Worm (Caenorhabditis elegans) whole organism, young adult: ENCODE results near the gene M106.7.

Source experiments
- B0019.2 ChIP-seq: fragments of 200-800 bp; sonication (Bioruptor generic); conservative IDR thresholded peaks from 2 replicates; pipeline ENCODE4 v1.3.6; 2022; ENCODE audit warnings: missing genetic modification reagents, missing genetic modification characterization, missing compliant biosample characterization
- B0035.1 ChIP-seq: sonication (generic microtip); optimal IDR thresholded peaks from 2 replicates; lab custom pipeline; 2016; ENCODE audit warnings: missing genetic modification characterization, mild to moderate bottlenecking, missing compliant biosample characterization, missing genotype, missing genetic modification reagents
- D2030.7 ChIP-seq: fragments of 200-800 bp; sonication (Bioruptor generic); IDR thresholded peaks from 2 replicates; pipeline ENCODE4 v1.3.6; 2022; ENCODE audit warnings: missing genetic modification reagents, missing genetic modification characterization, missing compliant biosample characterization
- K11D2.4 ChIP-seq: fragments of 200-800 bp; sonication (Bioruptor generic); IDR thresholded peaks from 2 replicates; pipeline ENCODE4 v1.3.6; 2022; ENCODE audit warnings: missing genetic modification reagents, missing genetic modification characterization, missing compliant biosample characterization
- T07F8.4 ChIP-seq: sonication (generic microtip); optimal IDR thresholded peaks from 2 replicates; lab custom pipeline; 2016; ENCODE audit warnings: mild to moderate bottlenecking, missing genetic modification characterization, moderate library complexity, missing compliant biosample characterization
- Y53F4B.3 ChIP-seq: fragments of 200-800 bp; sonication (Bioruptor generic); IDR thresholded peaks from 2 replicates; pipeline ENCODE4 v1.3.6; 2022; ENCODE audit warnings: missing genetic modification reagents, missing genetic modification characterization, missing compliant biosample characterization
- Y53G8AR.9 ChIP-seq: fragments of 200-800 bp; sonication (Bioruptor generic); conservative IDR thresholded peaks from 2 replicates; pipeline ENCODE4 v1.3.6; 2022; ENCODE audit warnings: missing genetic modification reagents, missing genetic modification characterization, missing compliant biosample characterization
- Y67H2A.10 ChIP-seq: fragments of 200-800 bp; sonication (Bioruptor generic); conservative IDR thresholded peaks from 2 replicates; pipeline ENCODE4 v1.3.6; 2022; ENCODE audit warnings: missing genetic modification reagents, missing genetic modification characterization, missing compliant biosample characterization
- Y95B8A.8 ChIP-seq: fragments of 200-800 bp; sonication (Bioruptor generic); IDR thresholded peaks from 2 replicates; pipeline ENCODE4 v1.3.6; 2022; ENCODE audit warnings: missing genetic modification reagents, missing genetic modification characterization, missing compliant biosample characterization
- aptf-2 ChIP-seq: fragments of 200-800 bp; sonication (Bioruptor generic); conservative IDR thresholded peaks from 2 replicates; pipeline ENCODE4 v1.3.6; 2022; ENCODE audit warnings: missing genetic modification reagents, missing genetic modification characterization, missing compliant biosample characterization
- athp-1 ChIP-seq: sonication (generic microtip); optimal IDR thresholded peaks from 2 replicates; lab custom pipeline; 2017; ENCODE audit warnings: mild to moderate bottlenecking, missing genetic modification characterization, missing compliant biosample characterization
- attf-3 ChIP-seq: fragments of 200-800 bp; sonication (Bioruptor generic); conservative IDR thresholded peaks from 2 replicates; pipeline ENCODE4 v1.3.6; 2022; ENCODE audit warnings: missing genetic modification reagents, missing genetic modification characterization, missing compliant biosample characterization
- ccch-3 ChIP-seq: fragments of 200-800 bp; sonication (Bioruptor generic); optimal IDR thresholded peaks from 2 replicates; lab custom pipeline; 2018; ENCODE audit warnings: mild to moderate bottlenecking, missing genetic modification characterization, missing compliant biosample characterization
- cebp-1 ChIP-seq, 2 experiments: fragments of 200-800 bp in 1 of 2; sonication (Bioruptor generic) in 1 of 2; sonication (generic microtip) in 1 of 2; IDR thresholded peaks in 1 of 2; optimal IDR thresholded peaks in 1 of 2; 2 replicates each; pipeline versions ENCODE4 v1.3.6 to Lab custom; 2017 to 2022; ENCODE audit warnings: missing compliant biosample characterization in 2 of 2, missing genetic modification characterization in 2 of 2, mild to moderate bottlenecking in 1 of 2, missing genetic modification reagents in 1 of 2, moderate library complexity in 1 of 2
- ceh-100 ChIP-seq: fragments of 200-800 bp; sonication (Bioruptor generic); IDR thresholded peaks from 2 replicates; pipeline ENCODE4 v1.3.6; 2022; ENCODE audit warnings: missing genetic modification reagents, missing genetic modification characterization, missing compliant biosample characterization
- ceh-91 ChIP-seq: fragments of 200-800 bp; sonication (Bioruptor generic); IDR thresholded peaks from 2 replicates; pipeline ENCODE4 v1.3.6; 2022; ENCODE audit warnings: missing genetic modification reagents, missing genetic modification characterization, missing compliant biosample characterization
- chd-7 ChIP-seq: sonication (generic microtip); optimal IDR thresholded peaks from 2 replicates; lab custom pipeline; 2016; ENCODE audit warnings: mild to moderate bottlenecking, missing genetic modification characterization, moderate library complexity, missing compliant biosample characterization
- dpff-1 ChIP-seq: sonication (generic microtip); optimal IDR thresholded peaks from 2 replicates; lab custom pipeline; 2017; ENCODE audit warnings: mild to moderate bottlenecking, missing genetic modification characterization, missing compliant biosample characterization
- efl-1 ChIP-seq: fragments of 150-350 bp; optimal IDR thresholded peaks from 2 replicates; lab custom pipeline; 2014; ENCODE audit warnings: missing biosample characterization, missing genetic modification reagents, missing genetic modification characterization
- ekl-4 ChIP-seq: fragments of 200-800 bp; sonication (Bioruptor generic); IDR thresholded peaks from 2 replicates; pipeline ENCODE4 v1.3.6; 2022; ENCODE audit warnings: missing genetic modification reagents, missing genetic modification characterization, missing compliant biosample characterization
- him-1 ChIP-seq: sonication (generic microtip); optimal IDR thresholded peaks from 2 replicates; lab custom pipeline; 2016; ENCODE audit warnings: missing genotype, missing genetic modification reagents, missing genetic modification characterization, missing compliant biosample characterization
- hlh-26 ChIP-seq: fragments of 200-800 bp; sonication (Bioruptor generic); conservative IDR thresholded peaks from 2 replicates; pipeline ENCODE4 v1.3.6; 2022; ENCODE audit warnings: missing genetic modification reagents, missing genetic modification characterization, missing compliant biosample characterization
- hmg-1.2 ChIP-seq: fragments of 200-800 bp; sonication (Bioruptor generic); IDR thresholded peaks from 2 replicates; pipeline ENCODE4 v1.3.6; 2022; ENCODE audit warnings: missing genetic modification reagents, missing genetic modification characterization, missing compliant biosample characterization
- hsf-1 ChIP-seq: fragments of 200-800 bp; sonication (Bioruptor generic); IDR thresholded peaks from 2 replicates; pipeline ENCODE4 v1.3.6; 2022; ENCODE audit warnings: missing genetic modification reagents, missing genetic modification characterization, missing compliant biosample characterization
- let-526 ChIP-seq: fragments of 200-800 bp; sonication (Bioruptor generic); IDR thresholded peaks from 2 replicates; pipeline ENCODE4 v1.3.6; 2022; ENCODE audit warnings: missing genetic modification reagents, missing genetic modification characterization, missing compliant biosample characterization
- lin-54 ChIP-seq: fragments of 200-800 bp; sonication (Bioruptor generic); optimal IDR thresholded peaks from 2 replicates; lab custom pipeline; 2018; ENCODE audit warnings: mild to moderate bottlenecking, missing genetic modification characterization, missing compliant biosample characterization
- lsl-1 ChIP-seq: fragments of 200-800 bp; sonication (Bioruptor generic); optimal IDR thresholded peaks from 2 replicates; lab custom pipeline; 2018; ENCODE audit warnings: mild to moderate bottlenecking, missing genetic modification characterization, moderate library complexity, missing compliant biosample characterization
- madf-6 ChIP-seq: fragments of 200-800 bp; sonication (Bioruptor generic); IDR thresholded peaks from 2 replicates; pipeline ENCODE4 v1.3.6; 2022; ENCODE audit warnings: missing genetic modification reagents, missing genetic modification characterization, missing compliant biosample characterization
- madf-8 ChIP-seq: fragments of 200-800 bp; sonication (Bioruptor generic); conservative IDR thresholded peaks from 2 replicates; pipeline ENCODE4 v1.3.6; 2022; ENCODE audit warnings: missing genetic modification reagents, missing genetic modification characterization, missing compliant biosample characterization
- nfya-1 ChIP-seq: sonication (generic microtip); optimal IDR thresholded peaks from 2 replicates; lab custom pipeline; 2017; ENCODE audit warnings: antibody characterized with exemption, missing compliant biosample characterization, missing genetic modification characterization, borderline replicate concordance; ENCODE audit not compliant: insufficient read depth
- nfya-2 ChIP-seq: fragments of 200-800 bp; sonication (Bioruptor generic); IDR thresholded peaks from 2 replicates; pipeline ENCODE4 v1.3.6; 2022; ENCODE audit warnings: missing genetic modification reagents, missing genetic modification characterization, missing compliant biosample characterization
- nfyb-1 ChIP-seq: fragments of 200-800 bp; sonication (Bioruptor generic); IDR thresholded peaks from 2 replicates; pipeline ENCODE4 v1.3.6; 2022; ENCODE audit warnings: missing genetic modification reagents, missing genetic modification characterization, missing compliant biosample characterization
- nhr-27 ChIP-seq: fragments of 200-800 bp; sonication (Bioruptor generic); optimal IDR thresholded peaks from 2 replicates; lab custom pipeline; 2018; ENCODE audit warnings: mild to moderate bottlenecking, missing genetic modification characterization, moderate library complexity, missing compliant biosample characterization
- repo-1 ChIP-seq: sonication (generic microtip); optimal IDR thresholded peaks from 2 replicates; lab custom pipeline; 2017; ENCODE audit warnings: mild to moderate bottlenecking, missing genetic modification characterization, missing compliant biosample characterization
- sdz-38 ChIP-seq: sonication (generic microtip); optimal IDR thresholded peaks from 2 replicates; lab custom pipeline; 2016; ENCODE audit warnings: missing genotype, missing genetic modification characterization, missing compliant biosample characterization
- snpc-1.1 ChIP-seq: sonication (generic microtip); optimal IDR thresholded peaks from 2 replicates; lab custom pipeline; 2017; ENCODE audit warnings: missing genetic modification characterization, mild to moderate bottlenecking, missing compliant biosample characterization, antibody characterized with exemption, moderate library complexity, missing genotype, missing genetic modification reagents; ENCODE audit not compliant: insufficient read depth
- snpc-3.4 ChIP-seq: sonication (generic microtip); optimal IDR thresholded peaks from 2 replicates; lab custom pipeline; 2017; ENCODE audit warnings: missing genetic modification characterization, mild to moderate bottlenecking, missing compliant biosample characterization, antibody characterized with exemption, moderate library complexity, missing genotype, missing genetic modification reagents
- sptf-2 ChIP-seq: fragments of 200-800 bp; sonication (Bioruptor generic); optimal IDR thresholded peaks from 2 replicates; lab custom pipeline; 2018; ENCODE audit warnings: mild to moderate bottlenecking, missing genetic modification characterization, missing compliant biosample characterization
- tbp1 ChIP-seq: fragments of 200-800 bp; sonication (Bioruptor generic); optimal IDR thresholded peaks from 2 replicates; lab custom pipeline; 2018; ENCODE audit warnings: mild to moderate bottlenecking, missing genetic modification characterization, missing compliant biosample characterization
- unc-62 ChIP-seq: fragments of 150-350 bp; optimal IDR thresholded peaks from 2 replicates; lab custom pipeline; 2014; ENCODE audit warnings: missing biosample characterization, missing genetic modification reagents, missing genetic modification characterization

Gene M106.7

DNA sequence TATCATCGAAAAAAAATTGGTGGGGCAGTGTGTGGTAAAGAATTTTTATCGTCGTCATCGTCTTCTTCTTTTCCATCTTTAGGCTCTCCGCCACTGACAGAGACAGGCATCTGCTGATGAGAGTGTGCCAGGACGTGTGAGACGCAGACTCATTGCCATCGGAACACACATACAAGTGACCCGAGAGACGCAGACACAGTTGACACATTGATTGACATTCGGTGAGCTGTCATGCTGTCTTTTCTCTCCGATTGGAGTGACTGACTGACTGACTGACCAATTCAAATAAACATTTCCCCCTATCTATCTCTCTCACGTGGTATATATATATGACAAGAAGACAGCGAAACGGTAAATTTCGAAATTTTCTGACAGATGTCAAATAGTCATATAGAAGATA lies 5.9 kb downstream of the M106.7 start (continued):
- TF ChIP-seq efl-1 (GFP tag; lab: Kevin White, UChicago) (no peak), ccch-3 (GFP tag; lab: Kevin White, UChicago) (no peak), hsf-1 (GFP tag; lab: Robert Waterston, UW) (no peak), athp-1 (tag; lab: Kevin White, UChicago) (peak; percentile 48), him-1 (tag; lab: Kevin White, UChicago) (no peak), tbp1 (GFP tag; lab: Kevin White, UChicago) (peak; percentile 59), cebp-1 (GFP tag; IDR thresholded peaks at IDR 0.05; lab: Robert Waterston, UW) (peak; percentile 66), cebp-1 (tag; optimal IDR thresholded peaks at IDR 0.05; lab: Kevin White, UChicago) (peak; percentile 90), ekl-4 (GFP tag; lab: Robert Waterston, UW) (no peak), chd-7 (tag; lab: Kevin White, UChicago) (peak; percentile 85), snpc-1.1 (no peak), B0019.2 (GFP tag; lab: Robert Waterston, UW) (no peak), D2030.7 (GFP tag; lab: Robert Waterston, UW) (no peak), ceh-91 (GFP tag; lab: Robert Waterston, UW) (no peak), Y53F4B.3 (no peak), nfya-2 (GFP tag; lab: Robert Waterston, UW) (no peak), Y95B8A.8 (GFP tag; lab: Robert Waterston, UW) (no peak), madf-6 (GFP tag; lab: Robert Waterston, UW) (0 out of 2 replicates have a peak, but pooled peaks have one; percentile 7), unc-62 (GFP tag; lab: Kevin White, UChicago) (peak; percentile 98), sdz-38 (tag; lab: Kevin White, UChicago) (no peak), Y53G8AR.9 (peak; percentile 78; the same call in 1 of the 2 replicates), snpc-3.4 (tag; lab: Kevin White, UChicago) (no peak), hlh-26 (no peak), T07F8.4 (tag; lab: Kevin White, UChicago) (no peak), let-526 (GFP tag; lab: Robert Waterston, UW) (peak; percentile 75; the same call in 1 of the 2 replicates), madf-8 (GFP tag; lab: Robert Waterston, UW) (no peak), repo-1 (tag; lab: Kevin White, UChicago) (peak; percentile 72), nfyb-1 (GFP tag; lab: Robert Waterston, UW) (peak; percentile 85), lsl-1 (GFP tag; lab: Kevin White, UChicago) (no peak), aptf-2 (no peak), Y67H2A.10 (GFP tag; lab: Robert Waterston, UW) (no peak), K11D2.4 (GFP tag; lab: Robert Waterston, UW) (0 out of 2 replicates have a peak, but pooled peaks have one; percentile 51), lin-54 (GFP tag; lab: Kevin White, UChicago) (peak; percentile 73), hmg-1.2 (GFP tag; lab: Robert Waterston, UW) (peak; percentile 75), sptf-2 (GFP tag; lab: Kevin White, UChicago) (no peak), ceh-100 (GFP tag; lab: Robert Waterston, UW) (no peak), nfya-1 (tag; lab: Kevin White, UChicago) (no peak), dpff-1 (no peak), attf-3 (GFP tag; lab: Robert Waterston, UW) (no peak), nhr-27 (tag; lab: Kevin White, UChicago) (no peak), B0035.1 (no peak)
